Worm (Caenorhabditis elegans) whole organism, L3 larva: ENCODE measurements around the gene gex-2.
A peak's percentile ranks its signal among the peaks of the same experiment; 100 is the strongest.

Experiments
- ZK546.5 ChIP-seq: sonication (generic microtip); optimal IDR thresholded peaks from 2 replicates; lab custom pipeline; 2017; ENCODE audit warnings: missing biosample characterization, missing genetic modification characterization
- aly-2 ChIP-seq: fragments of 150-350 bp; optimal IDR thresholded peaks from 2 replicates; lab custom pipeline; 2014; ENCODE audit warnings: missing biosample characterization, missing genetic modification characterization
- ceh-28 ChIP-seq: fragments of 150-350 bp; optimal IDR thresholded peaks from 2 replicates; lab custom pipeline; 2014; ENCODE audit warnings: missing biosample characterization, missing genetic modification reagents, missing genetic modification characterization
- ceh-82 ChIP-seq: fragments of 150-350 bp; optimal IDR thresholded peaks from 2 replicates; lab custom pipeline; 2014; ENCODE audit warnings: missing biosample characterization, missing genetic modification characterization
- ceh-9 ChIP-seq: sonication (generic microtip); optimal IDR thresholded peaks from 2 replicates; lab custom pipeline; 2018; ENCODE audit warnings: missing biosample characterization, missing genetic modification characterization
- daf-12 ChIP-seq: fragments of 150-350 bp; optimal IDR thresholded peaks from 2 replicates; lab custom pipeline; 2014; ENCODE audit warnings: missing biosample characterization, missing genetic modification reagents, missing genetic modification characterization
- egl-27 ChIP-seq: sonication (generic microtip); optimal IDR thresholded peaks from 4 replicates; lab custom pipeline; 2017; ENCODE audit warnings: missing biosample characterization, missing genetic modification reagents, missing genetic modification characterization
- egl-5 ChIP-seq: fragments of 150-350 bp; optimal IDR thresholded peaks from 2 replicates; lab custom pipeline; 2017; ENCODE audit warnings: missing biosample characterization, missing genetic modification reagents, missing genetic modification characterization, inconsistent platforms
- elt-1 ChIP-seq: fragments of 150-350 bp; optimal IDR thresholded peaks from 2 replicates; lab custom pipeline; 2014; ENCODE audit warnings: missing biosample characterization, missing genetic modification characterization
- elt-3 ChIP-seq, 3 experiments: fragments of 150-350 bp in 1 of 3; sonication (generic microtip) in 2 of 3; optimal IDR thresholded peaks; 2 replicates in 2 of 3; 4 replicates in 1 of 3; lab custom pipeline; 2014 to 2017; ENCODE audit warnings: missing biosample characterization in 3 of 3, missing genetic modification characterization in 3 of 3
- eor-1 ChIP-seq, 2 experiments: fragments of 150-350 bp; optimal IDR thresholded peaks; 2 replicates each; lab custom pipeline; 2014 to 2018; ENCODE audit warnings: missing biosample characterization in 2 of 2, missing genetic modification characterization in 2 of 2
- fkh-2 ChIP-seq: fragments of 150-350 bp; optimal IDR thresholded peaks from 2 replicates; lab custom pipeline; 2014; ENCODE audit warnings: missing biosample characterization, missing genetic modification reagents, missing genetic modification characterization
- fos-1 ChIP-seq: fragments of 150-350 bp; optimal IDR thresholded peaks from 2 replicates; lab custom pipeline; 2014; ENCODE audit warnings: missing biosample characterization, missing genetic modification characterization
- hmg-11 ChIP-seq: sonication (generic microtip); optimal IDR thresholded peaks from 2 replicates; lab custom pipeline; 2016; ENCODE audit warnings: missing genetic modification characterization, missing compliant biosample characterization
- lin-15B ChIP-seq: fragments of 150-350 bp; optimal IDR thresholded peaks from 2 replicates; lab custom pipeline; 2014; ENCODE audit warnings: missing biosample characterization, missing genetic modification characterization
- lsy-12 ChIP-seq: sonication (generic microtip); optimal IDR thresholded peaks from 2 replicates; lab custom pipeline; 2016; ENCODE audit warnings: mild to moderate bottlenecking, missing genetic modification characterization, missing compliant biosample characterization
- mml-1 ChIP-seq: fragments of 150-350 bp; sonication (generic microtip); optimal IDR thresholded peaks from 3 replicates; lab custom pipeline; 2014; ENCODE audit warnings: missing biosample characterization, missing genetic modification characterization
- nfya-1 ChIP-seq: sonication (generic microtip); optimal IDR thresholded peaks from 2 replicates; lab custom pipeline; 2017; ENCODE audit warnings: missing genetic modification characterization, mild to moderate bottlenecking, missing compliant biosample characterization, antibody characterized with exemption, moderate library complexity; ENCODE audit not compliant: insufficient read depth
- nhr-11 ChIP-seq: fragments of 150-350 bp; optimal IDR thresholded peaks from 2 replicates; lab custom pipeline; 2014; ENCODE audit warnings: missing biosample characterization, missing genetic modification characterization
- nhr-12 ChIP-seq: fragments of 150-350 bp; optimal IDR thresholded peaks from 2 replicates; lab custom pipeline; 2014; ENCODE audit warnings: missing biosample characterization, missing genetic modification characterization
- nhr-237 ChIP-seq: fragments of 150-350 bp; optimal IDR thresholded peaks from 2 replicates; lab custom pipeline; 2014; ENCODE audit warnings: missing biosample characterization, missing genetic modification characterization
- nhr-25 ChIP-seq: sonication (generic microtip); optimal IDR thresholded peaks from 2 replicates; lab custom pipeline; 2017; ENCODE audit warnings: missing biosample characterization, missing genetic modification characterization
- nhr-28 ChIP-seq: fragments of 150-350 bp; optimal IDR thresholded peaks from 2 replicates; lab custom pipeline; 2014; ENCODE audit warnings: missing biosample characterization, missing genetic modification characterization
- nhr-67 ChIP-seq: fragments of 150-350 bp; optimal IDR thresholded peaks from 2 replicates; lab custom pipeline; 2014; ENCODE audit warnings: missing biosample characterization, missing genetic modification characterization
- pha-4 ChIP-seq: fragments of 150-350 bp; optimal IDR thresholded peaks from 2 replicates; lab custom pipeline; 2014; ENCODE audit warnings: missing biosample characterization, missing genetic modification reagents, missing genetic modification characterization
- pqm-1 ChIP-seq: fragments of 150-350 bp; optimal IDR thresholded peaks from 2 replicates; lab custom pipeline; 2017; ENCODE audit warnings: missing biosample characterization, missing genetic modification characterization, inconsistent platforms
- skn-1 ChIP-seq: fragments of 150-350 bp; optimal IDR thresholded peaks from 2 replicates; lab custom pipeline; 2014; ENCODE audit warnings: missing biosample characterization, missing genetic modification characterization
- snpc-4 ChIP-seq: fragments of 150-350 bp; optimal IDR thresholded peaks from 2 replicates; lab custom pipeline; 2014; ENCODE audit warnings: missing biosample characterization, missing genetic modification characterization
- tbx-2 ChIP-seq: sonication (generic microtip); optimal IDR thresholded peaks from 2 replicates; lab custom pipeline; 2016; ENCODE audit warnings: mild to moderate bottlenecking, missing genetic modification characterization, missing compliant biosample characterization
- unc-39 ChIP-seq: sonication (generic microtip); optimal IDR thresholded peaks from 4 replicates; lab custom pipeline; 2017; ENCODE audit warnings: missing biosample characterization, missing genetic modification characterization
- unc-62 ChIP-seq: fragments of 150-350 bp; sonication (generic microtip); optimal IDR thresholded peaks from 4 replicates; lab custom pipeline; 2014; ENCODE audit warnings: missing biosample characterization, missing genetic modification reagents, missing genetic modification characterization
- zag-1 ChIP-seq: fragments of 150-350 bp; optimal IDR thresholded peaks from 2 replicates; lab custom pipeline; 2014; ENCODE audit warnings: missing biosample characterization, missing genetic modification characterization
- ztf-11 ChIP-seq: fragments of 150-350 bp; optimal IDR thresholded peaks from 2 replicates; lab custom pipeline; 2014; ENCODE audit warnings: missing biosample characterization, missing genetic modification characterization
- ztf-4 ChIP-seq: fragments of 150-350 bp; optimal IDR thresholded peaks from 2 replicates; lab custom pipeline; 2014; ENCODE audit warnings: missing biosample characterization, missing genetic modification characterization

Gene gex-2

ce11 chrIV:604144-604543, 31.6 kb downstream of the gex-2 start, which contains the start of gene col-102:
Gene col-102, plus strand, starts transcription at chrIV:604444.
- TF ChIP-seq nhr-67 = no peak
- TF ChIP-seq aly-2 (tag; lab: Kevin White, UChicago) = no peak
- no peak for TF ChIP-seq nhr-237
- TF ChIP-seq pqm-1 (tag; lab: Kevin White, UChicago) = no peak
- no peak for TF ChIP-seq nhr-11 (tag; lab: Kevin White, UChicago)
- no peak for TF ChIP-seq egl-5 (tag; lab: Kevin White, UChicago)
- TF ChIP-seq, all 47 proteins: peak for 0

- TF ChIP-seq zag-1 (no peak), nhr-25 (no peak), nhr-12 (tag; lab: Kevin White, UChicago) (no peak), aly-2 (tag; lab: Kevin White, UChicago) (no peak), ztf-4 (tag; lab: Kevin White, UChicago) (no peak), hmg-11 (tag; lab: Kevin White, UChicago) (no peak), nhr-28 (tag; lab: Kevin White, UChicago) (no peak), ztf-11 (no peak), unc-39 (tag; lab: Kevin White, UChicago) (no peak), elt-3 (tag; optimal IDR thresholded peaks at IDR 0.05; lab: Kevin White, UChicago) (no peak), egl-27 (tag; lab: Kevin White, UChicago) (no peak), mml-1 (no peak), unc-62 (GFP tag; lab: Kevin White, UChicago) (no peak), lsy-12 (tag; lab: Kevin White, UChicago) (no peak), ceh-82 (tag; lab: Kevin White, UChicago) (no peak), ceh-28 (no peak), eor-1 (tag; optimal IDR thresholded peaks at IDR 0.05; lab: Kevin White, UChicago) (no peak), ceh-9 (tag; lab: Kevin White, UChicago) (no peak), tbx-2 (tag; lab: Kevin White, UChicago) (no peak)
Measured at ce11 chrIV:604817-605216, 32.2 kb downstream of the gex-2 start.

ce11 chrIV:605431-605830, 32.9 kb downstream of the gex-2 start:
- TF ChIP-seq tbx-2 (tag; lab: Kevin White, UChicago) (no peak), nhr-67 (no peak), elt-1 (tag; lab: Kevin White, UChicago) (no peak), zag-1 (no peak), skn-1 (tag; lab: Kevin White, UChicago) (no peak), unc-39 (tag; lab: Kevin White, UChicago) (no peak), ztf-4 (tag; lab: Kevin White, UChicago) (no peak)

- no peak for TF ChIP-seq fos-1 (tag; lab: Kevin White, UChicago)
Measured at ce11 chrIV:606055-606454, 33.5 kb downstream of the gex-2 start, which contains the start of gene inx-18. Gene inx-18, plus strand, starts transcription at chrIV:606355.

- TF ChIP-seq nfya-1 (tag; lab: Kevin White, UChicago) = peak; percentile 2
- no peak for TF ChIP-seq pha-4
Measured at ce11 chrIV:607628-608027, 35.1 kb downstream of the gex-2 start.

- no peak for TF ChIP-seq ztf-4 (tag; lab: Kevin White, UChicago)
- TF ChIP-seq nfya-1 (tag; lab: Kevin White, UChicago) = peak; percentile 96
Measured at ce11 chrIV:613155-613554, 40.6 kb downstream of the gex-2 start.

- TF ChIP-seq elt-3 (tag; optimal IDR thresholded peaks at IDR 0.05; lab: Kevin White, UChicago) = no peak
- no peak for TF ChIP-seq ZK546.5 (tag; lab: Kevin White, UChicago)
- TF ChIP-seq unc-62 (GFP tag; lab: Kevin White, UChicago) = no peak
- TF ChIP-seq egl-5 (tag; lab: Kevin White, UChicago) = no peak
- TF ChIP-seq lin-15B (tag; lab: Kevin White, UChicago) = no peak
- no peak for TF ChIP-seq nhr-12 (tag; lab: Kevin White, UChicago)
- TF ChIP-seq ceh-28 = no peak
- TF ChIP-seq snpc-4 (tag; lab: Kevin White, UChicago) = no peak
- no peak for TF ChIP-seq daf-12
- TF ChIP-seq fkh-2 (tag; lab: Kevin White, UChicago) = no peak
- TF ChIP-seq, all 47 proteins: peak for 0
Measured at ce11 chrIV:615244-615643, 42.7 kb downstream of the gex-2 start, which contains the start of gene C18H7.1. Gene C18H7.1, plus strand, starts transcription at chrIV:615544.
